Worm (Caenorhabditis elegans) whole organism, young adult: ENCODE results near the gene asp-8.

Experiments used
- B0035.1 ChIP-seq: sonication (generic microtip); optimal IDR thresholded peaks from 2 replicates; lab custom pipeline; 2016; ENCODE audit warnings: missing genetic modification characterization, mild to moderate bottlenecking, missing compliant biosample characterization, missing genotype, missing genetic modification reagents
- C17E4.6 ChIP-seq: fragments of 200-800 bp; sonication (Bioruptor generic); IDR thresholded peaks from 2 replicates; pipeline ENCODE4 v1.3.6; 2022; ENCODE audit warnings: missing genetic modification reagents, missing genetic modification characterization, missing compliant biosample characterization
- D2030.7 ChIP-seq: fragments of 200-800 bp; sonication (Bioruptor generic); IDR thresholded peaks from 2 replicates; pipeline ENCODE4 v1.3.6; 2022; ENCODE audit warnings: missing genetic modification reagents, missing genetic modification characterization, missing compliant biosample characterization
- F39B2.1 ChIP-seq: fragments of 200-800 bp; sonication (Bioruptor generic); IDR thresholded peaks from 2 replicates; pipeline ENCODE4 v1.3.6; 2022; ENCODE audit warnings: missing genetic modification reagents, missing genetic modification characterization, missing compliant biosample characterization
- F57A8.1 ChIP-seq: fragments of 200-800 bp; sonication (Bioruptor generic); optimal IDR thresholded peaks from 2 replicates; lab custom pipeline; 2018; ENCODE audit warnings: mild to moderate bottlenecking, missing genetic modification characterization, moderate library complexity, missing compliant biosample characterization
- T07F8.4 ChIP-seq: sonication (generic microtip); optimal IDR thresholded peaks from 2 replicates; lab custom pipeline; 2016; ENCODE audit warnings: mild to moderate bottlenecking, missing genetic modification characterization, moderate library complexity, missing compliant biosample characterization
- Y53F4B.3 ChIP-seq: fragments of 200-800 bp; sonication (Bioruptor generic); IDR thresholded peaks from 2 replicates; pipeline ENCODE4 v1.3.6; 2022; ENCODE audit warnings: missing genetic modification reagents, missing genetic modification characterization, missing compliant biosample characterization
- Y95B8A.8 ChIP-seq: fragments of 200-800 bp; sonication (Bioruptor generic); IDR thresholded peaks from 2 replicates; pipeline ENCODE4 v1.3.6; 2022; ENCODE audit warnings: missing genetic modification reagents, missing genetic modification characterization, missing compliant biosample characterization
- ama-1 ChIP-seq, 3 experiments: fragments of 150-350 bp in 1 of 3; sonication (generic microtip) in 2 of 3; optimal IDR thresholded peaks; 2 replicates each; lab custom pipeline; 2014 to 2018; ENCODE audit warnings: missing biosample characterization in 2 of 3, missing genetic modification characterization in 2 of 3, missing genetic modification reagents in 2 of 3
- aptf-2 ChIP-seq: fragments of 200-800 bp; sonication (Bioruptor generic); conservative IDR thresholded peaks from 2 replicates; pipeline ENCODE4 v1.3.6; 2022; ENCODE audit warnings: missing genetic modification reagents, missing genetic modification characterization, missing compliant biosample characterization
- athp-1 ChIP-seq: sonication (generic microtip); optimal IDR thresholded peaks from 2 replicates; lab custom pipeline; 2017; ENCODE audit warnings: mild to moderate bottlenecking, missing genetic modification characterization, missing compliant biosample characterization
- attf-6 ChIP-seq: fragments of 200-800 bp; sonication (Bioruptor generic); IDR thresholded peaks from 2 replicates; pipeline ENCODE4 v1.3.6; 2022; ENCODE audit warnings: missing genetic modification reagents, missing genetic modification characterization, missing compliant biosample characterization
- cebp-1 ChIP-seq, 2 experiments: fragments of 200-800 bp in 1 of 2; sonication (Bioruptor generic) in 1 of 2; sonication (generic microtip) in 1 of 2; IDR thresholded peaks in 1 of 2; optimal IDR thresholded peaks in 1 of 2; 2 replicates each; pipeline versions ENCODE4 v1.3.6 to Lab custom; 2017 to 2022; ENCODE audit warnings: missing compliant biosample characterization in 2 of 2, missing genetic modification characterization in 2 of 2, mild to moderate bottlenecking in 1 of 2, missing genetic modification reagents in 1 of 2, moderate library complexity in 1 of 2
- ceh-91 ChIP-seq: fragments of 200-800 bp; sonication (Bioruptor generic); IDR thresholded peaks from 2 replicates; pipeline ENCODE4 v1.3.6; 2022; ENCODE audit warnings: missing genetic modification reagents, missing genetic modification characterization, missing compliant biosample characterization
- dox-1 ChIP-seq: fragments of 200-800 bp; sonication (Bioruptor generic); IDR thresholded peaks from 2 replicates; pipeline ENCODE4 v1.3.6; 2022; ENCODE audit warnings: missing genetic modification reagents, missing genetic modification characterization, missing compliant biosample characterization
- dpl-1 ChIP-seq: fragments of 150-350 bp; optimal IDR thresholded peaks from 2 replicates; lab custom pipeline; 2014; ENCODE audit warnings: missing biosample characterization, missing genetic modification reagents, missing genetic modification characterization
- egrh-3 ChIP-seq: fragments of 200-800 bp; sonication (Bioruptor generic); IDR thresholded peaks from 2 replicates; pipeline ENCODE4 v1.3.6; 2022; ENCODE audit warnings: missing genetic modification reagents, missing genetic modification characterization, missing compliant biosample characterization
- hlh-26 ChIP-seq: fragments of 200-800 bp; sonication (Bioruptor generic); conservative IDR thresholded peaks from 2 replicates; pipeline ENCODE4 v1.3.6; 2022; ENCODE audit warnings: missing genetic modification reagents, missing genetic modification characterization, missing compliant biosample characterization
- hsf-1 ChIP-seq: fragments of 200-800 bp; sonication (Bioruptor generic); IDR thresholded peaks from 2 replicates; pipeline ENCODE4 v1.3.6; 2022; ENCODE audit warnings: missing genetic modification reagents, missing genetic modification characterization, missing compliant biosample characterization
- lin-26 ChIP-seq: fragments of 200-800 bp; sonication (Bioruptor generic); IDR thresholded peaks from 2 replicates; pipeline ENCODE4 v1.3.6; 2022; ENCODE audit warnings: missing genetic modification reagents, missing genetic modification characterization, missing compliant biosample characterization
- lir-1 ChIP-seq: fragments of 200-800 bp; sonication (Bioruptor generic); conservative IDR thresholded peaks from 2 replicates; pipeline ENCODE4 v1.3.6; 2022; ENCODE audit warnings: missing genetic modification reagents, missing genetic modification characterization, missing compliant biosample characterization
- madf-10 ChIP-seq: sonication (generic microtip); optimal IDR thresholded peaks from 2 replicates; lab custom pipeline; 2016; ENCODE audit warnings: mild to moderate bottlenecking, missing genetic modification characterization, missing compliant biosample characterization
- madf-3 ChIP-seq: fragments of 200-800 bp; sonication (Bioruptor generic); IDR thresholded peaks from 2 replicates; pipeline ENCODE4 v1.3.6; 2022; ENCODE audit warnings: missing genetic modification reagents, missing genetic modification characterization, missing compliant biosample characterization
- madf-8 ChIP-seq: fragments of 200-800 bp; sonication (Bioruptor generic); conservative IDR thresholded peaks from 2 replicates; pipeline ENCODE4 v1.3.6; 2022; ENCODE audit warnings: missing genetic modification reagents, missing genetic modification characterization, missing compliant biosample characterization
- mes-4 ChIP-seq: sonication (generic microtip); optimal IDR thresholded peaks from 2 replicates; lab custom pipeline; 2016; ENCODE audit warnings: missing genotype, missing genetic modification characterization, missing compliant biosample characterization
- snpc-4 ChIP-seq, 5 experiments: fragments of 150-350 bp in 1 of 5; sonication (generic microtip) in 4 of 5; optimal IDR thresholded peaks; 2 replicates each; lab custom pipeline; 2014 to 2018; ENCODE audit warnings: missing genetic modification characterization in 5 of 5, missing biosample characterization in 3 of 5, antibody characterized with exemption in 2 of 5, mild to moderate bottlenecking in 2 of 5, missing compliant biosample characterization in 2 of 5, missing genotype in 2 of 5, moderate library complexity in 2 of 5, missing genetic modification reagents in 1 of 5
- somi-1 ChIP-seq: fragments of 200-800 bp; sonication (Bioruptor generic); optimal IDR thresholded peaks from 2 replicates; lab custom pipeline; 2018; ENCODE audit warnings: mild to moderate bottlenecking, missing genetic modification characterization, missing compliant biosample characterization
- tbp1 ChIP-seq: fragments of 200-800 bp; sonication (Bioruptor generic); optimal IDR thresholded peaks from 2 replicates; lab custom pipeline; 2018; ENCODE audit warnings: mild to moderate bottlenecking, missing genetic modification characterization, missing compliant biosample characterization
- xnd-1 ChIP-seq: sonication (generic microtip); optimal IDR thresholded peaks from 2 replicates; lab custom pipeline; 2016; ENCODE audit warnings: missing genotype, missing genetic modification reagents, missing genetic modification characterization, missing compliant biosample characterization
- zim-3 ChIP-seq: sonication (generic microtip); optimal IDR thresholded peaks from 2 replicates; lab custom pipeline; 2017; ENCODE audit warnings: mild to moderate bottlenecking, missing genetic modification characterization, moderate library complexity, missing compliant biosample characterization
- ztf-26 ChIP-seq: sonication (generic microtip); optimal IDR thresholded peaks from 2 replicates; lab custom pipeline; 2017; ENCODE audit warnings: missing genetic modification characterization, missing compliant biosample characterization
- ztf-6 ChIP-seq: fragments of 200-800 bp; sonication (Bioruptor generic); IDR thresholded peaks from 2 replicates; pipeline ENCODE4 v1.3.6; 2022; ENCODE audit warnings: missing genetic modification reagents, missing genetic modification characterization, missing compliant biosample characterization

Gene asp-8

DNA sequence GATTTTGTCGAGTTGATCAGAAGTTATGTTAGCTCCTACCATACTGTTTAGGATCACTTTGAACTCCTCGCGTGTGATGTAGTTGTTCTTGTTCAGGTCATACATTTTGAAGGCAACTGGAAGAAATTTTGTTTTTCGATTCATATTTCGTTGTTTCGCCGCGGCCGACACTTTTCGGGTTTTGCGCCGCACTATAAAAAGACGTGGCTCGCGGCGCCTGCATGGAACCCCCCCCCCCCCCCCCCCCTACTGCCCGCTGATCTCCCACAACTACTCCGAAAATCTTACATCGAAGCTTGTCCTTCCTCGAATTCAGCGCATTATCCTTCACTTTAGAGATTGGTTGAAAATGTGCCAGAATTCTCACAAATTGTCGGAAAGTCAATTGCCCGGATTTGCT is 13.7 kb downstream of the asp-8 start:
- TF ChIP-seq lir-1 (GFP tag; lab: Robert Waterston, UW) (no peak), snpc-4 (GFP tag; optimal IDR thresholded peaks at IDR 0.05; lab: Kevin White, UChicago) (no peak), snpc-4 (tag; optimal IDR thresholded peaks at IDR 0.05; lab: Kevin White, UChicago) (peak in 1 of 4 experiments; percentile 22), egrh-3 (GFP tag; lab: Robert Waterston, UW) (peak; percentile 75; the same call in 1 of the 2 replicates)

DNA sequence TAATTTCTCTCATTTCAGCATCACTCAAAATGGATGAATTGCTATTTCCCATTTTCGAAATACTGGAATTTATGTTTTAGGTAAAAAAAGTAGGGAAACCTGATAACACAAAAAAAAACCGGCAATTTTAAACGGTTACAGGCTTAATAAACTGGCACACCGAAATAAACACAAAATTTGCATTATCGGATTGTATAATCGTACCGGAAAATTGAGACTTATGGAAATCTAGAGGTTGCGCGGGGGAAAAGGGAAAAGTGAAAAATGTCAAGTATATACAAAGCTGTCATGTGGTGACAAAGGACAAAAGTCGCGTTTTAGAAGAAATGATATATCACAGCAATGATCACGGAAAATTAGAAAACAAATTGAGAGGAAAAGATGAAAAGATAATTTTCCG is 14.9 kb downstream of the asp-8 start, which contains the start of gene chpf-2:
Gene chpf-2 (minus strand): TSS at position 101 of the 400 bp plus-strand sequence.
- no peak for TF ChIP-seq ztf-6
- no peak for TF ChIP-seq egrh-3 (GFP tag; lab: Robert Waterston, UW)
- TF ChIP-seq hsf-1 (GFP tag; lab: Robert Waterston, UW): no peak
- no peak for TF ChIP-seq T07F8.4 (tag; lab: Kevin White, UChicago)
- TF ChIP-seq madf-8: no peak
- TF ChIP-seq F39B2.1 (GFP tag; lab: Robert Waterston, UW): no peak
- TF ChIP-seq tbp1 (GFP tag; lab: Kevin White, UChicago): no peak
- TF ChIP-seq Y53F4B.3: no peak
- TF ChIP-seq hlh-26 (GFP tag; lab: Robert Waterston, UW): no peak
- no peak for TF ChIP-seq athp-1 (tag; lab: Kevin White, UChicago)
- TF ChIP-seq, all 124 proteins: peak for 0

DNA sequence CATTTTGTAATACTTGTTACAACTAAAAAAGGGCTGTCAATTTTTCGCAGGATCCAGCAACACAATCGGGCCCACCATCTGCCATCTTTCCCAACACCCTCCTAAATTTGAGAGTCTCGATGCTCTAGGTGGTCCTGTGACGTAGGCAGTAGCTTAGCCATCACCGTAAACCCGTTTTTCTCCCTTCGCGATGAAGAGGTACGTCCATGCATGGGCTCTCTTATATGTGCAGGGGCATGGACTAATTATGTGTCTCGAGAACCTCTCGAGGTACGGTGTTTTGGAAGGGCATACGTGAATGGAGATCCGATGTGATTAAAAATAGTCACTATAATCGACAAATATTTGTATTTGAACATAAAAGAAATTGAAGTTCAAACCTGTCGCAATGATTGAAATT is 16.6 kb downstream of the asp-8 start:
- TF ChIP-seq madf-10 (tag; lab: Kevin White, UChicago) (no peak), Y95B8A.8 (GFP tag; lab: Robert Waterston, UW) (no peak), zim-3 (tag; lab: Kevin White, UChicago) (no peak), F57A8.1 (GFP tag; lab: Kevin White, UChicago) (no peak), cebp-1 (GFP tag; IDR thresholded peaks at IDR 0.05; lab: Robert Waterston, UW) (no peak), cebp-1 (tag; optimal IDR thresholded peaks at IDR 0.05; lab: Kevin White, UChicago) (no peak), dox-1 (GFP tag; lab: Robert Waterston, UW) (no peak)

DNA sequence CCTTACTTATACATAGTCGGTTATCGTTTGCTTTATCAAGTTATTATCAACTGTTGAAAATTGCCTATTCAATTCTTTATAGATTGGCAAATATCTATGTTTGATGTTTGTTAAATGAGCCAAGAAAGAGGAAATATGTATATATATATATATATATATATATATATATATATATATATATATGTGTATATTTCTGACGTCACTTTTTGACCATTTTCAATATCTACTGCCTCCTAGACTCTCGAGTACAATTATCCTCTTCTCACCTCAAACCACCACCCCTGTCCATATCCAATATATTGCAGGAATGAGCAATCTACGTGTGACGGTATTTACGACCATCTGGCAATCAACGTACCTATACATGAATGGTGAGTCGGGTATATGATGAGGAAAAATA is 20.5 kb downstream of the asp-8 start, which contains the start of gene F59D6.1:
Gene F59D6.1 (plus strand): TSS at position 301 of the 400 bp plus-strand sequence.
- TF ChIP-seq dpl-1 (GFP tag; lab: Kevin White, UChicago) (no peak), attf-6 (GFP tag; lab: Robert Waterston, UW) (no peak), xnd-1 (no peak), C17E4.6 (GFP tag; lab: Robert Waterston, UW) (no peak), B0035.1 (tag; lab: Kevin White, UChicago) (no peak), ceh-91 (no peak), ztf-26 (no peak), hsf-1 (GFP tag; lab: Robert Waterston, UW) (no peak), D2030.7 (GFP tag; lab: Robert Waterston, UW) (no peak), aptf-2 (GFP tag; lab: Robert Waterston, UW) (no peak), madf-3 (no peak), egrh-3 (GFP tag; lab: Robert Waterston, UW) (no peak), ama-1 (optimal IDR thresholded peaks at IDR 0.05; lab: Kevin White, UChicago) (no peak), ama-1 (GFP tag; optimal IDR thresholded peaks at IDR 0.05; lab: Kevin White, UChicago) (no peak), mes-4 (no peak), lir-1 (GFP tag; lab: Robert Waterston, UW) (no peak), somi-1 (GFP tag; lab: Kevin White, UChicago) (no peak), lin-26 (GFP tag; lab: Robert Waterston, UW) (no peak)
